Worm (Caenorhabditis elegans): ENCODE data around the gene grl-21.

ce11 chrIV:10768146-10768636, 30.9 kb downstream of the grl-21 start, which contains the start of gene T25B9.8:
- TF ChIP-seq sea-2 (GFP tag; optimal IDR thresholded peaks at IDR 0.05): no peak
- TF ChIP-seq egl-5 (tag; optimal IDR thresholded peaks at IDR 0.05): no peak

Measured in whole organism, L3 larva.